Worm (Caenorhabditis elegans) whole organism, L4 larva: Measurements from ENCODE around the gene gsr-1.

Source experiments
- F10B5.3 ChIP-seq: sonication (generic microtip); optimal IDR thresholded peaks from 2 replicates; lab custom pipeline; 2016; ENCODE audit warnings: mild to moderate bottlenecking, missing genetic modification characterization, missing compliant biosample characterization
- F49E8.2 ChIP-seq: sonication (generic microtip); optimal IDR thresholded peaks from 2 replicates; lab custom pipeline; 2016; ENCODE audit warnings: missing compliant biosample characterization, mild to moderate bottlenecking, missing genetic modification characterization, borderline replicate concordance
- R02D3.7 ChIP-seq: fragments of 150-350 bp; sonication (generic microtip); optimal IDR thresholded peaks from 3 replicates; lab custom pipeline; 2014; ENCODE audit warnings: missing biosample characterization, missing genetic modification characterization
- ZK546.5 ChIP-seq, 2 experiments: sonication (generic microtip); optimal IDR thresholded peaks; 2 replicates each; lab custom pipeline; 2017; ENCODE audit warnings: missing biosample characterization in 2 of 2, missing genetic modification characterization in 2 of 2
- aha-1 ChIP-seq: fragments of 150-350 bp; peaks from one replicate; lab custom pipeline; 2014; ENCODE audit warnings: missing biosample characterization, missing genetic modification characterization
- aly-2 ChIP-seq: sonication (generic microtip); optimal IDR thresholded peaks from 2 replicates; lab custom pipeline; 2018; ENCODE audit warnings: missing biosample characterization, missing genetic modification characterization
- attf-4 ChIP-seq: sonication (generic microtip); optimal IDR thresholded peaks from 3 replicates; lab custom pipeline; 2017; ENCODE audit warnings: missing biosample characterization, missing genetic modification characterization
- ceh-28 ChIP-seq: fragments of 150-350 bp; optimal IDR thresholded peaks from 2 replicates; lab custom pipeline; 2014; ENCODE audit warnings: missing biosample characterization, missing genetic modification reagents, missing genetic modification characterization
- ceh-44 ChIP-seq: fragments of 200-800 bp; sonication (Bioruptor generic); IDR thresholded peaks from 2 replicates; pipeline ENCODE4 v1.3.6; 2022; ENCODE audit warnings: missing genetic modification reagents, missing genetic modification characterization, missing compliant biosample characterization
- ceh-62 ChIP-seq: sonication (generic microtip); optimal IDR thresholded peaks from 2 replicates; lab custom pipeline; 2017; ENCODE audit warnings: missing biosample characterization, missing genetic modification characterization
- ceh-82 ChIP-seq: sonication (generic microtip); optimal IDR thresholded peaks from 2 replicates; lab custom pipeline; 2017; ENCODE audit warnings: missing biosample characterization, missing genetic modification characterization
- ces-1 ChIP-seq: fragments of 150-350 bp; sonication (generic microtip); optimal IDR thresholded peaks from 4 replicates; lab custom pipeline; 2014; ENCODE audit warnings: missing biosample characterization, missing genetic modification reagents, missing genetic modification characterization
- cey-2 ChIP-seq: sonication (generic microtip); optimal IDR thresholded peaks from 3 replicates; lab custom pipeline; 2017; ENCODE audit warnings: missing genetic modification characterization, mild to moderate bottlenecking, missing compliant biosample characterization, antibody characterized with exemption, borderline replicate concordance; ENCODE audit not compliant: insufficient read depth
- daf-12 ChIP-seq: fragments of 150-350 bp; optimal IDR thresholded peaks from 2 replicates; lab custom pipeline; 2014; ENCODE audit warnings: missing biosample characterization, missing genetic modification reagents, missing genetic modification characterization
- daf-19 ChIP-seq: fragments of 200-800 bp; sonication (Bioruptor generic); conservative IDR thresholded peaks from 2 replicates; pipeline ENCODE4 v1.3.6; 2022; ENCODE audit warnings: missing genetic modification characterization, missing compliant biosample characterization
- dmd-6 ChIP-seq: fragments of 200-800 bp; sonication (Bioruptor generic); IDR thresholded peaks from 2 replicates; pipeline ENCODE4 v1.3.6; 2022; ENCODE audit warnings: missing genetic modification reagents, missing genetic modification characterization, missing compliant biosample characterization
- dmd-8 ChIP-seq: fragments of 200-800 bp; sonication (Bioruptor generic); IDR thresholded peaks from 2 replicates; pipeline ENCODE4 v1.3.6; 2022; ENCODE audit warnings: missing genetic modification characterization, missing compliant biosample characterization
- dmd-9 ChIP-seq: fragments of 200-800 bp; sonication (Bioruptor generic); IDR thresholded peaks from 2 replicates; pipeline ENCODE4 v1.3.6; 2022; ENCODE audit warnings: missing genetic modification reagents, missing genetic modification characterization, missing compliant biosample characterization
- fos-1 ChIP-seq: fragments of 150-350 bp; optimal IDR thresholded peaks from 2 replicates; lab custom pipeline; 2014; ENCODE audit warnings: missing biosample characterization, missing genetic modification characterization
- hmg-1.1 ChIP-seq: fragments of 200-800 bp; sonication (Bioruptor generic); IDR thresholded peaks from 2 replicates; pipeline ENCODE4 v1.3.6; 2022; ENCODE audit warnings: missing genetic modification reagents, missing genetic modification characterization, missing compliant biosample characterization
- jun-1 ChIP-seq: fragments of 150-350 bp; optimal IDR thresholded peaks from 2 replicates; lab custom pipeline; 2014; ENCODE audit warnings: missing biosample characterization, missing genetic modification reagents, missing genetic modification characterization
- lim-7 ChIP-seq: fragments of 200-800 bp; sonication (Bioruptor generic); IDR thresholded peaks from 2 replicates; pipeline ENCODE4 v1.3.6; 2022; ENCODE audit warnings: missing genetic modification characterization, missing compliant biosample characterization
- lin-38 ChIP-seq: fragments of 200-800 bp; sonication (Bioruptor generic); IDR thresholded peaks from 2 replicates; pipeline ENCODE4 v1.3.6; 2022; ENCODE audit warnings: missing genetic modification reagents, missing genetic modification characterization, missing compliant biosample characterization
- lsy-2 ChIP-seq, 2 experiments: fragments of 150-350 bp in 1 of 2; sonication (generic microtip) in 1 of 2; optimal IDR thresholded peaks; 2 replicates each; lab custom pipeline; 2014 to 2017; ENCODE audit warnings: missing biosample characterization in 2 of 2, missing genetic modification characterization in 2 of 2
- madf-5 ChIP-seq, 2 experiments: fragments of 200-800 bp; sonication (Bioruptor generic); IDR thresholded peaks; 2 replicates each; pipeline ENCODE4 v1.3.6; 2022; ENCODE audit warnings: missing compliant biosample characterization in 2 of 2, missing genetic modification characterization in 2 of 2
- mdl-1 ChIP-seq, 2 experiments: fragments of 150-350 bp in 1 of 2; sonication (generic microtip) in 1 of 2; optimal IDR thresholded peaks; 2 replicates each; lab custom pipeline; 2014 to 2017; ENCODE audit warnings: missing biosample characterization in 2 of 2, missing genetic modification characterization in 2 of 2
- mdt-29 ChIP-seq: fragments of 200-800 bp; sonication (Bioruptor generic); IDR thresholded peaks from 2 replicates; pipeline ENCODE4 v1.3.6; 2022; ENCODE audit warnings: missing genetic modification reagents, missing genetic modification characterization, missing compliant biosample characterization
- mep-1 ChIP-seq: fragments of 150-350 bp; sonication (generic microtip); optimal IDR thresholded peaks from 3 replicates; lab custom pipeline; 2014; ENCODE audit warnings: missing biosample characterization, missing genetic modification characterization
- mxl-3 ChIP-seq: fragments of 200-800 bp; sonication (Bioruptor generic); optimal IDR thresholded peaks from 2 replicates; lab custom pipeline; 2018; ENCODE audit warnings: mild to moderate bottlenecking, missing genetic modification characterization, missing compliant biosample characterization
- nhr-25 ChIP-seq: sonication (generic microtip); optimal IDR thresholded peaks from 2 replicates; lab custom pipeline; 2017; ENCODE audit warnings: missing genetic modification characterization, mild to moderate bottlenecking, missing compliant biosample characterization, antibody characterized with exemption, moderate library complexity, borderline replicate concordance; ENCODE audit not compliant: insufficient read depth
- nhr-28 ChIP-seq: fragments of 150-350 bp; optimal IDR thresholded peaks from 2 replicates; lab custom pipeline; 2014; ENCODE audit warnings: missing biosample characterization, missing genetic modification characterization
- nhr-41 ChIP-seq: fragments of 200-800 bp; sonication (Bioruptor generic); IDR thresholded peaks from 2 replicates; pipeline ENCODE4 v1.3.6; 2022; ENCODE audit warnings: missing genetic modification reagents, missing genetic modification characterization, missing compliant biosample characterization
- nhr-42 ChIP-seq: fragments of 200-800 bp; sonication (Bioruptor generic); IDR thresholded peaks from 2 replicates; pipeline ENCODE4 v1.3.6; 2022; ENCODE audit warnings: missing genetic modification characterization, missing compliant biosample characterization
- nhr-76 ChIP-seq: fragments of 150-350 bp; optimal IDR thresholded peaks from 2 replicates; lab custom pipeline; 2014; ENCODE audit warnings: missing biosample characterization, missing genetic modification characterization
- php-3 ChIP-seq: fragments of 200-800 bp; sonication (Bioruptor generic); IDR thresholded peaks from 2 replicates; pipeline ENCODE4 v1.3.6; 2022; ENCODE audit warnings: missing genetic modification reagents, missing genetic modification characterization, missing compliant biosample characterization
- pqm-1 ChIP-seq: sonication (generic microtip); optimal IDR thresholded peaks from 2 replicates; lab custom pipeline; 2017; ENCODE audit warnings: missing biosample characterization, missing genetic modification characterization
- rbr-2 ChIP-seq: sonication (generic microtip); optimal IDR thresholded peaks from 2 replicates; lab custom pipeline; 2016; ENCODE audit warnings: missing genotype, missing genetic modification characterization, missing compliant biosample characterization
- sdz-12 ChIP-seq: fragments of 200-800 bp; sonication (Bioruptor generic); optimal IDR thresholded peaks from 2 replicates; lab custom pipeline; 2018; ENCODE audit warnings: mild to moderate bottlenecking, missing genetic modification characterization, missing compliant biosample characterization
- set-16 ChIP-seq: fragments of 200-800 bp; sonication (Bioruptor generic); IDR thresholded peaks from 2 replicates; pipeline ENCODE4 v1.3.6; 2022; ENCODE audit warnings: missing genetic modification reagents, missing genetic modification characterization, missing compliant biosample characterization
- snpc-4 ChIP-seq: fragments of 150-350 bp; optimal IDR thresholded peaks from 2 replicates; lab custom pipeline; 2014; ENCODE audit warnings: missing biosample characterization, missing genetic modification characterization
- unc-130 ChIP-seq: sonication (generic microtip); optimal IDR thresholded peaks from 2 replicates; lab custom pipeline; 2016; ENCODE audit warnings: missing genetic modification reagents, missing genetic modification characterization, missing compliant biosample characterization
- unc-39 ChIP-seq: sonication (generic microtip); optimal IDR thresholded peaks from 2 replicates; lab custom pipeline; 2017; ENCODE audit warnings: missing biosample characterization, missing genetic modification characterization
- unc-62 ChIP-seq, 3 experiments: fragments of 150-350 bp in 1 of 3; sonication (generic microtip); optimal IDR thresholded peaks in 2 of 3; peaks in 1 of 3; 1 replicate in 1 of 3; 2 replicates in 2 of 3; lab custom pipeline; 2014 to 2017; ENCODE audit warnings: missing biosample characterization in 3 of 3, missing genetic modification characterization in 3 of 3, missing genetic modification reagents in 3 of 3, missing genotype in 1 of 3
- vab-7 ChIP-seq: fragments of 200-800 bp; sonication (Bioruptor generic); IDR thresholded peaks from 2 replicates; pipeline ENCODE4 v1.3.6; 2022; ENCODE audit warnings: missing genetic modification reagents, missing genetic modification characterization, missing compliant biosample characterization
- zip-11 ChIP-seq: fragments of 200-800 bp; sonication (Bioruptor generic); IDR thresholded peaks from 2 replicates; pipeline ENCODE4 v1.3.6; 2022; ENCODE audit warnings: missing genetic modification characterization, missing compliant biosample characterization
- zip-2 ChIP-seq: fragments of 150-350 bp; optimal IDR thresholded peaks from 2 replicates; lab custom pipeline; 2014; ENCODE audit warnings: missing biosample characterization, missing genetic modification characterization

gsr-1 gene

ce11 chrIII:3623772-3624171 lies 26.9 kb upstream of the gsr-1 start:
- TF ChIP-seq mep-1 (tag; lab: Kevin White, UChicago) (no peak), vab-7 (no peak), unc-62 (GFP tag; optimal IDR thresholded peaks at IDR 0.05 in 1 of 2; lab: Kevin White, UChicago) (no peak), unc-62 (tag; optimal IDR thresholded peaks at IDR 0.05; lab: Kevin White, UChicago) (no peak), snpc-4 (tag; lab: Kevin White, UChicago) (no peak), set-16 (GFP tag; lab: Robert Waterston, UW) (0 out of 2 replicates have a peak, but pooled peaks have one; percentile 11), hmg-1.1 (0 out of 2 replicates have a peak, but pooled peaks have one; percentile 7), mdt-29 (GFP tag; lab: Robert Waterston, UW) (no peak), nhr-28 (tag; lab: Kevin White, UChicago) (peak; percentile 8), nhr-42 (GFP tag; lab: Robert Waterston, UW) (no peak), mxl-3 (peak; percentile 15), daf-12 (tag; lab: Kevin White, UChicago) (no peak), mdl-1 (tag; optimal IDR thresholded peaks at IDR 0.05; lab: Kevin White, UChicago) (peak in 1 of 2 experiments; percentile 34)

- TF ChIP-seq aha-1 (tag; lab: Kevin White, UChicago) (peak; percentile 19), unc-39 (tag; lab: Kevin White, UChicago) (no peak), rbr-2 (tag; lab: Kevin White, UChicago) (no peak)
These were observed 23.7 kb upstream of the gsr-1 start, which contains the start of gene sel-8 for ce11 chrIII:3627042-3627441. Gene sel-8 (minus strand): TSS chrIII:3627142.

DNA sequence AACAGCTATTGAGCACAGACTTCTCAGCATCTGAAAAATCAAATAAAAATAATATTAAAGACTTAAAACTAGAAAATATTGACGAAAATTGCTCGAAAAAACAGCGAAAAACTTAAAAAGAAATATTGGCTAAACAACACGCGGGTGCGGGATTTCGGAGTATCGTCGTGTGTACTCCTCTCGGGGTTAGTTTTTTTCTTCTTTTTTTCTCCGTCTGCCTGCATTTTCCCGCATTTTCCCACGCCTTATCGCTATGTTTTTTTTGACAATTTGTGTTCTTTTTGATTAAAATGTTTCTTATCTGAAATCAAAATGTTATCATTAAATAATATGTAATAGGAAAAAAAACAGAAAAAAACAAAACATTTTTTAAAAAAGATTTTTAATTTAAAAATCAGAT lies 20.4 kb upstream of the gsr-1 start, which contains the start of gene mrps-31:
mrps-31 (minus strand) TSS at position 36 of the 400 bp plus-strand sequence.
- TF ChIP-seq ceh-82 (tag; lab: Kevin White, UChicago) (no peak), daf-19 (GFP tag; lab: Robert Waterston, UW) (no peak), nhr-28 (tag; lab: Kevin White, UChicago) (peak; percentile 84), lim-7 (GFP tag; lab: Robert Waterston, UW) (no peak), ceh-28 (tag; lab: Kevin White, UChicago) (no peak), ces-1 (GFP tag; lab: Kevin White, UChicago) (no peak), madf-5 (GFP tag; IDR thresholded peaks at IDR 0.05; lab: Robert Waterston, UW) (no peak), dmd-9 (GFP tag; lab: Robert Waterston, UW) (no peak), snpc-4 (tag; lab: Kevin White, UChicago) (no peak), pqm-1 (tag; lab: Kevin White, UChicago) (peak; percentile 87), zip-2 (tag; lab: Kevin White, UChicago) (no peak), mxl-3 (no peak), fos-1 (no peak), aha-1 (tag; lab: Kevin White, UChicago) (no peak), lin-38 (GFP tag; lab: Robert Waterston, UW) (peak; percentile 28; the same call in 1 of the 2 replicates), dmd-8 (GFP tag; lab: Robert Waterston, UW) (no peak), ceh-62 (tag; lab: Kevin White, UChicago) (no peak), ZK546.5 (tag; optimal IDR thresholded peaks at IDR 0.05; lab: Kevin White, UChicago) (no peak), vab-7 (no peak), dmd-6 (GFP tag; lab: Robert Waterston, UW) (peak; percentile 93), R02D3.7 (tag; lab: Kevin White, UChicago) (no peak), attf-4 (tag; lab: Kevin White, UChicago) (no peak), zip-11 (GFP tag; lab: Robert Waterston, UW) (no peak), cey-2 (tag; lab: Kevin White, UChicago) (no peak), jun-1 (tag; lab: Kevin White, UChicago) (no peak), daf-12 (tag; lab: Kevin White, UChicago) (no peak), lsy-2 (tag; optimal IDR thresholded peaks at IDR 0.05; lab: Kevin White, UChicago) (peak in 1 of 2 experiments; percentile 80), php-3 (GFP tag; lab: Robert Waterston, UW) (no peak), nhr-76 (tag; lab: Kevin White, UChicago) (no peak), F49E8.2 (tag; lab: Kevin White, UChicago) (no peak), mep-1 (tag; lab: Kevin White, UChicago) (peak; percentile 59), hmg-1.1 (no peak), aly-2 (tag; lab: Kevin White, UChicago) (no peak), sdz-12 (GFP tag; lab: Kevin White, UChicago) (no peak), nhr-41 (GFP tag; lab: Robert Waterston, UW) (no peak), mdl-1 (tag; optimal IDR thresholded peaks at IDR 0.05; lab: Kevin White, UChicago) (peak in 1 of 2 experiments; percentile 21), nhr-25 (no peak), unc-130 (GFP tag; lab: Kevin White, UChicago) (no peak), mdt-29 (GFP tag; lab: Robert Waterston, UW) (no peak), F10B5.3 (tag; lab: Kevin White, UChicago) (no peak), ceh-44 (no peak)
